Fruit fly (Drosophila melanogaster) whole organism, wandering third instar larva: Measurements from ENCODE around the gene del.

Source experiments
- Abd-B ChIP-seq: fragments of >200 bp; optimal IDR thresholded peaks from 2 replicates; lab custom pipeline; 2017; ENCODE audit warnings: missing biosample characterization, missing genetic modification characterization
- CG32264 ChIP-seq: fragments of 200-800 bp; sonication (Bioruptor generic); optimal IDR thresholded peaks from 2 replicates; lab custom pipeline; 2016; ENCODE audit warnings: missing biosample characterization, missing genetic modification characterization
- CG9705 ChIP-seq: fragments of 200-800 bp; sonication (Bioruptor generic); optimal IDR thresholded peaks from 2 replicates; lab custom pipeline; 2018; ENCODE audit warnings: missing biosample characterization, mild to moderate bottlenecking, missing genetic modification characterization
- CrebA ChIP-seq: fragments of 200-800 bp; sonication (Bioruptor generic); optimal IDR thresholded peaks from 2 replicates; lab custom pipeline; 2016; ENCODE audit warnings: missing biosample characterization, mild to moderate bottlenecking, missing genetic modification characterization, borderline replicate concordance
- Dfd ChIP-seq: fragments of >200 bp; optimal IDR thresholded peaks from 2 replicates; lab custom pipeline; 2017; ENCODE audit warnings: missing biosample characterization, missing genetic modification characterization
- HLH106 ChIP-seq: fragments of 200-800 bp; optimal IDR thresholded peaks from 3 replicates; lab custom pipeline; 2019; ENCODE audit warnings: missing biosample characterization, mild to moderate bottlenecking, missing genetic modification characterization, moderate library complexity
- Hnf4 ChIP-seq: fragments of 200-800 bp; sonication (Bioruptor generic); optimal IDR thresholded peaks from 2 replicates; lab custom pipeline; 2016; ENCODE audit warnings: missing biosample characterization, mild to moderate bottlenecking, missing genetic modification characterization
- Myc ChIP-seq: fragments of >200 bp; optimal IDR thresholded peaks from 2 replicates; lab custom pipeline; 2017
- Rel ChIP-seq, 2 experiments: fragments of 200-800 bp; sonication (Bioruptor generic) in 1 of 2; optimal IDR thresholded peaks; 2 replicates in 1 of 2; 3 replicates in 1 of 2; lab custom pipeline; 2016 to 2019; ENCODE audit warnings: mild to moderate bottlenecking in 2 of 2, missing biosample characterization in 2 of 2, missing genetic modification characterization in 2 of 2, moderate library complexity in 1 of 2
- Sp1 ChIP-seq: fragments of 200-800 bp; sonication (Bioruptor generic); optimal IDR thresholded peaks from 3 replicates; lab custom pipeline; 2019; ENCODE audit warnings: missing biosample characterization, mild to moderate bottlenecking, missing genetic modification characterization, moderate library complexity
- Vsx2 ChIP-seq: fragments of 200-300, 225-300 bp; sonication (Bioruptor generic); optimal IDR thresholded peaks from 2 replicates; lab custom pipeline; 2018; ENCODE audit warnings: missing biosample characterization, missing genetic modification characterization; ENCODE audit not compliant: partially characterized antibody
- brk ChIP-seq: fragments of 200-800 bp; sonication (Bioruptor generic); optimal IDR thresholded peaks from 2 replicates; lab custom pipeline; 2016; ENCODE audit warnings: missing biosample characterization, mild to moderate bottlenecking, missing genetic modification characterization
- dl ChIP-seq, 2 experiments: fragments of 175-275, 200-275 bp in 1 of 2; fragments of 200-275 bp in 1 of 2; sonication (Bioruptor generic); optimal IDR thresholded peaks; lab custom pipeline; 2018; ENCODE audit warnings: mild to moderate bottlenecking in 2 of 2, missing biosample characterization in 2 of 2, missing genetic modification characterization in 2 of 2, moderate library complexity in 2 of 2; ENCODE audit not compliant: partially characterized antibody in 2 of 2, insufficient read depth in 1 of 2
- dsf ChIP-seq: sonication (Bioruptor generic); optimal IDR thresholded peaks from 2 replicates; lab custom pipeline; 2016; ENCODE audit warnings: missing biosample characterization, missing genetic modification characterization, borderline replicate concordance
- ey ChIP-seq: fragments of 200-800 bp; sonication (Bioruptor generic); optimal IDR thresholded peaks from 2 replicates; lab custom pipeline; 2016; ENCODE audit warnings: missing biosample characterization, missing genetic modification characterization
- fru ChIP-seq: fragments of 200-800 bp; sonication (Bioruptor generic); optimal IDR thresholded peaks from 3 replicates; lab custom pipeline; 2016; ENCODE audit warnings: missing biosample characterization, mild to moderate bottlenecking, missing genetic modification characterization
- h ChIP-seq: fragments of 200-800 bp; sonication (Bioruptor generic); optimal IDR thresholded peaks from 3 replicates; lab custom pipeline; 2016; ENCODE audit warnings: missing biosample characterization, mild to moderate bottlenecking, missing genetic modification characterization
- jim ChIP-seq: fragments of 175-275, 200-325 bp; sonication (Bioruptor generic); optimal IDR thresholded peaks from 2 replicates; lab custom pipeline; 2016; ENCODE audit warnings: missing biosample characterization, mild to moderate bottlenecking, missing genetic modification characterization
- lola ChIP-seq: fragments of >200 bp; optimal IDR thresholded peaks from 2 replicates; lab custom pipeline; 2017; ENCODE audit warnings: missing biosample characterization, missing genetic modification characterization
- pan ChIP-seq: fragments of >200 bp; optimal IDR thresholded peaks from 2 replicates; lab custom pipeline; 2017
- psq ChIP-seq: fragments of 200-800 bp; sonication (Bioruptor generic); optimal IDR thresholded peaks from 3 replicates; lab custom pipeline; 2017; ENCODE audit warnings: missing biosample characterization, mild to moderate bottlenecking, missing genetic modification characterization, moderate library complexity
- rgr ChIP-seq: fragments of 200-800 bp; sonication (Bioruptor generic); optimal IDR thresholded peaks from 3 replicates; lab custom pipeline; 2016; ENCODE audit warnings: missing biosample characterization, mild to moderate bottlenecking, missing genetic modification characterization
- sage ChIP-seq: fragments of 200-800 bp; sonication (Bioruptor generic); optimal IDR thresholded peaks from 2 replicates; lab custom pipeline; 2016; ENCODE audit warnings: missing biosample characterization, mild to moderate bottlenecking, missing genetic modification characterization
- sv ChIP-seq: fragments of 200-800 bp; sonication (Bioruptor generic); optimal IDR thresholded peaks from 3 replicates; lab custom pipeline; 2016; ENCODE audit warnings: missing biosample characterization, missing genetic modification characterization
- tai ChIP-seq: sonication (Bioruptor generic); optimal IDR thresholded peaks from 2 replicates; lab custom pipeline; 2016; ENCODE audit warnings: missing biosample characterization, missing genetic modification characterization
- usp ChIP-seq: fragments of >200 bp; optimal IDR thresholded peaks from 2 replicates; lab custom pipeline; 2017; ENCODE audit warnings: missing biosample characterization, missing genetic modification characterization
- woc ChIP-seq: sonication (Bioruptor generic); optimal IDR thresholded peaks from 2 replicates; lab custom pipeline; 2016; ENCODE audit warnings: missing biosample characterization, mild to moderate bottlenecking, missing genetic modification characterization

The del gene

dm6 chr2L:21189273-21189781 is 41.0 kb upstream of the del start:
- TF ChIP-seq ey (GFP tag; lab: Kevin White, UChicago) (no peak), Vsx2 (GFP tag; lab: Kevin White, UChicago) (no peak), CG32264 (GFP tag; lab: Kevin White, UChicago) (no peak), fru (GFP tag; lab: Kevin White, UChicago) (no peak), usp (no peak), rgr (no peak), pan (no peak), lola (GFP tag; lab: Kevin White, UChicago) (no peak), Abd-B (GFP tag; lab: Kevin White, UChicago) (no peak), h (GFP tag; lab: Kevin White, UChicago) (no peak), sage (GFP tag; lab: Kevin White, UChicago) (no peak)
- TF ChIP-seq, all 38 proteins: peak for 0

DNA sequence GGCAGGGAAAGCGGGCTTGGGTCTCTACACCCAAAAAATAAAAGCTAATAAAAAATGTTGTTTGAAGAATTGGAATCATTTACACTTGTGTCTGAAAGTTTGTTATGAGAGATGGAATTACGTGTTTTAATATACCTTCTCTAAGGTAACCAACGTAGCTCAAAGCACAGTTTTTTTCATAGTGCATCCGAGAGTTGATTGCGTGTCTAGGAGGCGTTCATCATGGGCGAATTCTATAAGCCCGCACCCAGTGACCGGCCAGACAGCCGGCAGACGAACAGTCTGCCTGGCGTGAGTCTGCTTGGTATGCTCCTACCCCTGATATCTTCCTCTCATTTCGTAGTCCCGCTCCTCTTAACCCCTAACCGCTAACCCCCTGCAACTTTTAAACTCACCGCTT is 39.4 kb upstream of the del start:
- TF ChIP-seq brk (GFP tag; lab: Kevin White, UChicago): no peak
- no peak for TF ChIP-seq sage (GFP tag; lab: Kevin White, UChicago)

DNA sequence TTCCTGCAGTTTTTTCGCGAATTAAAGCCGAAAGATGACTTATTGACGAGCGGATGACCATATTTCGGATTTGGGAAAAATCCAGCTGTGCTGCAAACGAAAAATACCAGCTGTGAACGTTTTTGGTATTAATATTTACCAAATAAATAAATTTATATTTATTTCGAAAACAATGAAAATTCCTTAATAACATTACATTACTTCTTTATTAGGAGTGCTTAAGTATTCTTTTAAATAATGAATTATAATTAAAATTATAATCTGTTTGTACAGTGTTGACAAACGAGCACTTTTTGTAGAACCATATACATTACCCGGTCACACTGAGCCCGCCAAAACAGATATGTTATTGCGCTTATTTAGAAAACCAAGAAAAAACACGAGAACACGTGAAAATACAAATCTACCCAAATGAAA is 31.3 kb upstream of the del start, which contains the start of the genes bur and Mcm10:
Gene bur (minus strand): TSS at position 69 of the 417 bp plus-strand sequence.
Gene Mcm10 (plus strand): TSS at position 319 of the 417 bp plus-strand sequence.
- peak; percentile 33 for TF ChIP-seq sage (GFP tag; lab: Kevin White, UChicago)
- TF ChIP-seq Dfd (GFP tag; lab: Kevin White, UChicago): no peak
- TF ChIP-seq tai (GFP tag; lab: Kevin White, UChicago): no peak
- TF ChIP-seq HLH106 (tag; lab: Kevin White, UChicago): peak; percentile 7

DNA sequence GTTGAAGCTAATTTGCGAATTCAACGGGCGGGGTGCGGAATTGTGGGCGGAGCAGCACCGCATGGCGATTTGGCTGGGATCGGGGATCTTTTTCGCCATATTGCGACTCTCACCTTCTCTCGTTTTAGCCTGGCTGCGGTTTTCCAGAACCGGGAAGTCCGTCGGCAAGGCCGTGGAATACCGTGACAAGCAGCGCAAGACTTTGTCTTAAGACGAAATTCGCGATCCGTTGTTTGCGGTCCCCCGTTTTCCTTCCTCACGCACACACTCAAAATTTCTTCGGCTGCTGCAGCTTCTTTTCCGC is 30.8 kb upstream of the del start:
- TF ChIP-seq CrebA (GFP tag; lab: Kevin White, UChicago) (no peak), Rel (GFP tag; optimal IDR thresholded peaks at IDR 0.05; lab: Kevin White, UChicago) (no peak), Rel (tag; optimal IDR thresholded peaks at IDR 0.05; lab: Kevin White, UChicago) (peak; percentile 67)
- TF ChIP-seq, all 38 proteins: peak for 1

- TF ChIP-seq Vsx2 (GFP tag; lab: Kevin White, UChicago): peak; percentile 65
- peak; percentile 51 for TF ChIP-seq psq
- no peak for TF ChIP-seq lola (GFP tag; lab: Kevin White, UChicago)
These were observed 30.3 kb upstream of the del start for dm6 chr2L:21178436-21179216.

DNA sequence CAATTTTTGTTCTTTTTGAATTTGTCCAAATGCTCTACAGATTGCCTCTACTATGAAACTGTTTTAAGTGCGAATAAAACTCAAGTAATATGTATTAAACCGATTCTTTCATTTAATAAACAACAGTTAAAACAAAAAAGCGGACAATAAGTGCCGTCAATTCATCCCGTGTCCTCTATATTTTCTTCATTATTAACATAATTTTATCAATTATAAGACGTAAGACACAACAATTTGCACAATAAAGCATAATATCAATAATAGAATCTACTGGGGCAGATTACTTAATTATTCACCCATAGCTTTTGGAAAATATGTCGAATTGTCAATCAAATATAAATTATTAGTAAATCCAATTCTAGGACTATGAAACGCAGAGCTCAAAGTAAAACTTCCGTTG is 24.6 kb upstream of the del start, which contains the start of gene CG31627:
Gene CG31627 (plus strand): TSS at position 301 of the 400 bp plus-strand sequence.
- no peak for TF ChIP-seq Myc (lab: Kevin White, UChicago)
- no peak for TF ChIP-seq sv (GFP tag; lab: Kevin White, UChicago)
- TF ChIP-seq HLH106 (tag; lab: Kevin White, UChicago): no peak
- TF ChIP-seq CG9705 (GFP tag; lab: Kevin White, UChicago): no peak
- TF ChIP-seq CG32264 (GFP tag; lab: Kevin White, UChicago): no peak
- TF ChIP-seq Sp1 (GFP tag; lab: Kevin White, UChicago): no peak
- no peak for TF ChIP-seq Hnf4 (GFP tag; lab: Kevin White, UChicago)
- no peak for TF ChIP-seq dsf
- no peak for TF ChIP-seq fru (GFP tag; lab: Kevin White, UChicago)
- TF ChIP-seq Vsx2 (GFP tag; lab: Kevin White, UChicago): no peak
- TF ChIP-seq rgr: no peak
- TF ChIP-seq jim (GFP tag; lab: Kevin White, UChicago): no peak
- no peak for TF ChIP-seq woc
- TF ChIP-seq dl (GFP tag; optimal IDR thresholded peaks at IDR 0.05; lab: Kevin White, UChicago; ENCODE audit: insufficient read depth in 1 of 2, partially characterized antibody in 2 of 2): no peak
- no peak for TF ChIP-seq tai (GFP tag; lab: Kevin White, UChicago)
- TF ChIP-seq usp: no peak
- TF ChIP-seq brk (GFP tag; lab: Kevin White, UChicago): no peak
- TF ChIP-seq, all 38 proteins: peak for 0
